Fruit fly (Drosophila melanogaster) whole organism, embryonic: ENCODE measurements around the gene AANATL7.

Experiments used
- Awh ChIP-seq: fragments of 200-800 bp; sonication (Bioruptor generic); IDR thresholded peaks from 2 replicates; pipeline ENCODE4, ENCODE4 v1.3.6; 2022; ENCODE audit warnings: missing biosample characterization, missing genetic modification characterization
- Bgb ChIP-seq: fragments of 200-800 bp; sonication (Bioruptor generic); IDR thresholded peaks from 2 replicates; pipeline ENCODE4 v1.3.6; 2022; ENCODE audit warnings: missing biosample characterization, missing genetic modification characterization; ENCODE audit not compliant: partially characterized antibody
- CG10959 ChIP-seq: fragments of 200-800 bp; sonication (Bioruptor generic); IDR thresholded peaks from 2 replicates; pipeline ENCODE4 v1.3.6; 2022; ENCODE audit warnings: missing biosample characterization, missing genetic modification characterization
- CG11093 ChIP-seq: fragments of 200-800 bp; sonication (Bioruptor generic); IDR thresholded peaks from 3 replicates; pipeline ENCODE4 v1.3.6; 2022; ENCODE audit warnings: missing biosample characterization, missing genetic modification characterization
- CG11398 ChIP-seq: fragments of 200-800 bp; sonication (Bioruptor generic); optimal IDR thresholded peaks from 2 replicates; lab custom pipeline; 2016; ENCODE audit warnings: missing biosample characterization, missing genetic modification characterization
- CG11504 ChIP-seq: fragments of 200-800 bp; sonication (Bioruptor generic); optimal IDR thresholded peaks from 3 replicates; lab custom pipeline; 2019; ENCODE audit warnings: missing biosample characterization, mild to moderate bottlenecking, missing genetic modification characterization, moderate library complexity
- CG12659 ChIP-seq: fragments of 200-800 bp; sonication (Bioruptor generic); optimal IDR thresholded peaks from 3 replicates; lab custom pipeline; 2017; ENCODE audit warnings: mild to moderate bottlenecking, missing biosample characterization, missing genetic modification reagents, missing genetic modification characterization
- CG13775 ChIP-seq: fragments of 200-800 bp; sonication (Bioruptor generic); optimal IDR thresholded peaks from 3 replicates; lab custom pipeline; 2017; ENCODE audit warnings: missing biosample characterization, mild to moderate bottlenecking, missing genetic modification characterization
- CG15011 ChIP-seq: fragments of 200-800 bp; sonication (Bioruptor generic); optimal IDR thresholded peaks from 3 replicates; lab custom pipeline; 2018; ENCODE audit warnings: missing biosample characterization, mild to moderate bottlenecking, missing genetic modification characterization
- CG1529 ChIP-seq: fragments of 200-800 bp; sonication (Bioruptor generic); optimal IDR thresholded peaks from 3 replicates; lab custom pipeline; 2018; ENCODE audit warnings: missing biosample characterization, missing genetic modification characterization
- CG1647 ChIP-seq: fragments of 200-800 bp; sonication (Bioruptor generic); optimal IDR thresholded peaks from 3 replicates; lab custom pipeline; 2016; ENCODE audit warnings: missing biosample characterization, missing genetic modification characterization
- CG17829 ChIP-seq: fragments of 200-800 bp; optimal IDR thresholded peaks from 2 replicates; lab custom pipeline; 2019; ENCODE audit warnings: missing biosample characterization, mild to moderate bottlenecking, missing genetic modification characterization, moderate library complexity
- CG18262 ChIP-seq: fragments of 200-800 bp; optimal IDR thresholded peaks from 3 replicates; lab custom pipeline; 2019; ENCODE audit warnings: missing biosample characterization, mild to moderate bottlenecking, missing genetic modification characterization, moderate library complexity
- CG30020 ChIP-seq: fragments of 200-800 bp; optimal IDR thresholded peaks from 2 replicates; lab custom pipeline; 2019; ENCODE audit warnings: missing biosample characterization, mild to moderate bottlenecking, missing genetic modification characterization, moderate library complexity
- CG31441 ChIP-seq: fragments of 200-800 bp; sonication (Bioruptor generic); IDR thresholded peaks from 2 replicates; pipeline ENCODE4 v1.3.6; 2022; ENCODE audit warnings: missing biosample characterization, missing genetic modification characterization
- CG4282 ChIP-seq: fragments of 200-800 bp; sonication (Bioruptor generic); optimal IDR thresholded peaks from 2 replicates; lab custom pipeline; 2016; ENCODE audit warnings: missing biosample characterization, missing genetic modification characterization
- CG8281 ChIP-seq: fragments of 200-800 bp; sonication (Bioruptor generic); optimal IDR thresholded peaks from 2 replicates; lab custom pipeline; 2018; ENCODE audit warnings: missing biosample characterization, mild to moderate bottlenecking, missing genetic modification characterization, moderate library complexity
- CG9817 ChIP-seq: fragments of 200-800 bp; sonication (Bioruptor generic); optimal IDR thresholded peaks from 2 replicates; lab custom pipeline; 2018; ENCODE audit warnings: missing biosample characterization, mild to moderate bottlenecking, missing genetic modification characterization, moderate library complexity
- CG9932 ChIP-seq: fragments of 200-800 bp; sonication (Bioruptor generic); IDR thresholded peaks from 2 replicates; pipeline ENCODE4 v1.3.6; 2022; ENCODE audit warnings: missing biosample characterization, missing genetic modification characterization
- Chrac-16 ChIP-seq: fragments of 200-800 bp; sonication (Bioruptor generic); optimal IDR thresholded peaks from 3 replicates; lab custom pipeline; 2016; ENCODE audit warnings: missing biosample characterization, missing genetic modification characterization
- Dip2 ChIP-seq: fragments of 200-800 bp; sonication (Bioruptor generic); IDR thresholded peaks from 2 replicates; pipeline ENCODE4 v1.3.6; 2022; ENCODE audit warnings: missing biosample characterization, missing genetic modification characterization
- E2f2 ChIP-seq: fragments of 200-800 bp; sonication (Bioruptor generic); IDR thresholded peaks from 2 replicates; pipeline ENCODE4 v1.3.6; 2022; ENCODE audit warnings: missing biosample characterization, missing genetic modification characterization
- Fer2 ChIP-seq: fragments of 200-800 bp; sonication (Bioruptor generic); optimal IDR thresholded peaks from 2 replicates; lab custom pipeline; 2018; ENCODE audit warnings: missing biosample characterization, mild to moderate bottlenecking, missing genetic modification characterization, moderate library complexity
- H2.0 ChIP-seq: fragments of 200-800 bp; sonication (Bioruptor generic); IDR thresholded peaks from 2 replicates; pipeline ENCODE4 v1.3.6; 2022; ENCODE audit warnings: missing biosample characterization, missing genetic modification characterization
- HHEX ChIP-seq: fragments of 200-800 bp; sonication (Bioruptor generic); optimal IDR thresholded peaks from 3 replicates; lab custom pipeline; 2017; ENCODE audit warnings: missing biosample characterization, mild to moderate bottlenecking, missing genetic modification characterization, missing genetic modification reagents
- Hand ChIP-seq: fragments of 200-800 bp; sonication (Bioruptor generic); optimal IDR thresholded peaks from 2 replicates; lab custom pipeline; 2017; ENCODE audit warnings: mild to moderate bottlenecking, missing biosample characterization, missing genetic modification reagents, missing genetic modification characterization
- Jarid2 ChIP-seq: fragments of 200-800 bp; sonication (Bioruptor generic); optimal IDR thresholded peaks from 3 replicates; lab custom pipeline; 2017; ENCODE audit warnings: mild to moderate bottlenecking, missing biosample characterization, missing genetic modification reagents, missing genetic modification characterization
- Sin3A ChIP-seq: fragments of >200 bp; optimal IDR thresholded peaks from 2 replicates; lab custom pipeline; 2018
- Six4 ChIP-seq: fragments of 200-800 bp; sonication (Bioruptor generic); optimal IDR thresholded peaks from 2 replicates; lab custom pipeline; 2016; ENCODE audit warnings: missing biosample characterization, missing genetic modification characterization
- Sox100B ChIP-seq: fragments of 200-800 bp; sonication (Bioruptor generic); optimal IDR thresholded peaks from 3 replicates; lab custom pipeline; 2018; ENCODE audit warnings: missing biosample characterization, mild to moderate bottlenecking, missing genetic modification characterization
- ase ChIP-seq: fragments of 200-800 bp; sonication (Bioruptor generic); IDR thresholded peaks from 3 replicates; pipeline ENCODE4 v1.3.6; 2022; ENCODE audit warnings: missing biosample characterization, missing genetic modification characterization
- az2 ChIP-seq: fragments of 200-800 bp; sonication (Bioruptor generic); optimal IDR thresholded peaks from 3 replicates; lab custom pipeline; 2016; ENCODE audit warnings: missing biosample characterization, missing genetic modification characterization
- btn ChIP-seq: fragments of 200-800 bp; sonication (Bioruptor generic); optimal IDR thresholded peaks from 2 replicates; lab custom pipeline; 2016; ENCODE audit warnings: missing biosample characterization, missing genetic modification characterization
- ewg ChIP-seq: fragments of 200-800 bp; sonication (Bioruptor generic); optimal IDR thresholded peaks from 3 replicates; lab custom pipeline; 2017; ENCODE audit warnings: mild to moderate bottlenecking, missing biosample characterization, missing genetic modification reagents, missing genetic modification characterization
- exex ChIP-seq: fragments of 200-800 bp; sonication (Bioruptor generic); optimal IDR thresholded peaks from 4 replicates; lab custom pipeline; 2018; ENCODE audit warnings: missing biosample characterization, mild to moderate bottlenecking, missing genetic modification characterization, moderate library complexity
- fd102C ChIP-seq: fragments of 200-800 bp; sonication (Bioruptor generic); optimal IDR thresholded peaks from 2 replicates; lab custom pipeline; 2018; ENCODE audit warnings: missing biosample characterization, mild to moderate bottlenecking, missing genetic modification characterization, moderate library complexity
- fd3F ChIP-seq: fragments of 200-800 bp; sonication (Bioruptor generic); optimal IDR thresholded peaks from 2 replicates; lab custom pipeline; 2018; ENCODE audit warnings: missing biosample characterization, mild to moderate bottlenecking, missing genetic modification characterization, moderate library complexity
- fru ChIP-seq: fragments of >200 bp; optimal IDR thresholded peaks from 2 replicates; lab custom pipeline; 2017
- fu2 ChIP-seq: fragments of 200-800 bp; sonication (Bioruptor generic); optimal IDR thresholded peaks from 2 replicates; lab custom pipeline; 2016; ENCODE audit warnings: missing biosample characterization, missing genetic modification characterization
- gfzf ChIP-seq: fragments of 200-800 bp; sonication (Bioruptor generic); optimal IDR thresholded peaks from 2 replicates; lab custom pipeline; 2016; ENCODE audit warnings: missing biosample characterization, mild to moderate bottlenecking, missing genetic modification characterization, moderate library complexity
- gsb ChIP-seq: fragments of 200-800 bp; sonication (Bioruptor generic); IDR thresholded peaks from 2 replicates; pipeline ENCODE4 v1.3.6; 2022; ENCODE audit warnings: missing biosample characterization, missing genetic modification characterization
- hbn ChIP-seq: fragments of 200-800 bp; sonication (Bioruptor generic); IDR thresholded peaks from 2 replicates; pipeline ENCODE4 v1.3.6; 2022; ENCODE audit warnings: missing biosample characterization, missing genetic modification characterization; ENCODE audit not compliant: partially characterized antibody
- jigr1 ChIP-seq: fragments of 200-800 bp; sonication (Bioruptor generic); IDR thresholded peaks from 3 replicates; pipeline ENCODE4 v1.3.6; 2022; ENCODE audit warnings: missing biosample characterization, missing genetic modification characterization
- ken ChIP-seq: fragments of 200-800 bp; sonication (Bioruptor generic); IDR thresholded peaks from 3 replicates; pipeline ENCODE4 v1.3.6; 2022; ENCODE audit warnings: missing biosample characterization, missing genetic modification characterization
- nerfin-1 ChIP-seq: fragments of 200-800 bp; sonication (Bioruptor generic); optimal IDR thresholded peaks from 3 replicates; lab custom pipeline; 2019; ENCODE audit warnings: missing biosample characterization, mild to moderate bottlenecking, missing genetic modification characterization, moderate library complexity
- sens-2 ChIP-seq: fragments of 200-800 bp; sonication (Bioruptor generic); IDR thresholded peaks from 2 replicates; pipeline ENCODE4 v1.3.6; 2022; ENCODE audit warnings: missing biosample characterization, missing genetic modification characterization
- sim ChIP-seq: fragments of 200-800 bp; sonication (Bioruptor generic); IDR thresholded peaks from 2 replicates; pipeline ENCODE4 v1.3.6; 2022; ENCODE audit warnings: missing biosample characterization, missing genetic modification characterization
- sob ChIP-seq: fragments of 200-800 bp; sonication (Bioruptor generic); IDR thresholded peaks from 2 replicates; pipeline ENCODE4 v1.3.6; 2022; ENCODE audit warnings: missing biosample characterization, missing genetic modification characterization
- toy ChIP-seq: fragments of 200-800 bp; sonication (Bioruptor generic); IDR thresholded peaks from 2 replicates; pipeline ENCODE4 v1.3.6; 2022; ENCODE audit warnings: missing biosample characterization, missing genetic modification characterization
- zen ChIP-seq: fragments of 200-800 bp; sonication (Bioruptor generic); optimal IDR thresholded peaks from 3 replicates; lab custom pipeline; 2018; ENCODE audit warnings: missing biosample characterization, mild to moderate bottlenecking, missing genetic modification characterization, moderate library complexity
- zfh1 ChIP-seq: fragments of 200-800 bp; sonication (Bioruptor generic); IDR thresholded peaks from 3 replicates; pipeline ENCODE4 v1.3.6; 2022; ENCODE audit warnings: missing biosample characterization, missing genetic modification characterization

AANATL7 gene

DNA sequence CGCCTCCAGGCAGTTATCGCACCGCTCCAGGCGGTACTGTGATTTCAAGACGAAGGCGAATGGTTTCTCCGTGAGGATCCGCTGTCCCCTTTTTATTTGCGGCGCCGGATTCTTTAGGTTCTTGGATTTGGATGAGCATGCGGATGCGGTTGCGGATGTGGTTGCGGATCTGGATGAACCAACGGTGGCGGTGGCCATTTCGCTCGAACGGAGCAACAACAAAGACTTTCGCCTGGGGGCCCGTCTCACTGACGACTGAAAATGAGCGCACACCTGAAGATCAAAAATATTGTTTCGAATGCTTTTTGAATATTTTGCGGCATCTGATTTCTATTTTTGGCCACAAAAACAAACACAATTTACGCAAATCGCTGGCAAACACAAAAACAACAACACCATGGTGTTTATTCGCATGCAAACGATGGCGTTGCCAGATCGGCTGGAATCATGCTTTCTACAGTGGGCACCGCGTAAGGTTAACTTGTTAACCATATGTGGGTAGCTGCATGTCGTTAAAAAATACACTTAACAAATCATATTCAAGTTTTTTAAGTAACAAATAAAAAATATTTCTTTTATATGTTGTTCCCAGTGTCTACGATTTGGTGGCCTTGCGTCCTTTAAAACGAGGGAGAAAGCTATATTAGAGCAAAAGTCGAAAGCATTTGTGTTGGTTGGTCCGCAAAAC, 27.9 kb downstream of the AANATL7 start, which contains the start of gene Smyd3 (continued):
- TF ChIP-seq CG1529 (no peak), gsb (GFP tag; lab: Robert Waterston, UW) (peak; percentile 52; the same call in 1 of the 2 replicates), zfh1 (GFP tag; lab: Robert Waterston, UW) (peak; percentile 87), az2 (GFP tag; lab: Kevin White, UChicago) (peak; percentile 81), Fer2 (peak; percentile 6), Six4 (GFP tag; lab: Kevin White, UChicago) (peak; percentile 42), exex (tag; lab: Kevin White, UChicago) (no peak), CG12659 (GFP tag; lab: Kevin White, UChicago) (peak; percentile 70), ase (GFP tag; lab: Robert Waterston, UW) (peak; percentile 75), CG4282 (no peak), Chrac-16 (GFP tag; lab: Kevin White, UChicago) (peak; percentile 80), fru (no peak), CG1647 (peak; percentile 63), CG30020 (tag; lab: Kevin White, UChicago) (peak; percentile 21), fd3F (peak; percentile 63), CG11398 (GFP tag; lab: Kevin White, UChicago) (peak; percentile 39), HHEX (GFP tag; lab: Kevin White, UChicago) (peak; percentile 71), fd102C (GFP tag; lab: Kevin White, UChicago) (no peak), CG9817 (peak; percentile 63), Dip2 (no peak), CG11504 (tag; lab: Kevin White, UChicago) (no peak), CG31441 (no peak; the same call in 1 of the 2 replicates), CG15011 (GFP tag; lab: Kevin White, UChicago) (no peak), H2.0 (GFP tag; lab: Robert Waterston, UW) (peak; percentile 78), ewg (GFP tag; lab: Kevin White, UChicago) (peak; percentile 50), nerfin-1 (peak; percentile 29), hbn (no peak), E2f2 (GFP tag; lab: Robert Waterston, UW) (peak; percentile 67), Bgb (GFP tag; lab: Robert Waterston, UW) (peak; percentile 13; the same call in 1 of the 2 replicates), CG11093 (peak; percentile 67), jigr1 (GFP tag; lab: Robert Waterston, UW) (no peak), CG18262 (peak; percentile 66), CG8281 (tag; lab: Kevin White, UChicago) (peak; percentile 1), Awh (GFP tag; lab: Robert Waterston, UW) (peak; percentile 82), ken (GFP tag; lab: Robert Waterston, UW) (peak; percentile 75; the same call in 2 of the 3 replicates), sim (GFP tag; lab: Robert Waterston, UW) (no peak), CG13775 (GFP tag; lab: Kevin White, UChicago) (peak; percentile 96), CG9932 (GFP tag; lab: Robert Waterston, UW) (peak; percentile 88), Jarid2 (no peak), Sox100B (GFP tag; lab: Kevin White, UChicago) (no peak), Sin3A (lab: Kevin White, UChicago) (no peak), CG10959 (GFP tag; lab: Robert Waterston, UW) (peak; percentile 62), sob (peak; percentile 84), Hand (peak; percentile 30), btn (GFP tag; lab: Kevin White, UChicago) (peak; percentile 17), gfzf (peak; percentile 22), toy (GFP tag; lab: Robert Waterston, UW) (no peak), fu2 (peak; percentile 71), sens-2 (GFP tag; lab: Robert Waterston, UW) (peak; percentile 60; the same call in 1 of the 2 replicates), CG17829 (peak; percentile 66), zen (tag; lab: Kevin White, UChicago) (peak; percentile 44)
